Worm (Caenorhabditis elegans) whole organism, young adult: Measurements from ENCODE around the gene pycr-4.

Source experiments
- B0019.2 ChIP-seq: fragments of 200-800 bp; sonication (Bioruptor generic); conservative IDR thresholded peaks from 2 replicates; pipeline ENCODE4 v1.3.6; 2022; ENCODE audit warnings: missing genetic modification reagents, missing genetic modification characterization, missing compliant biosample characterization
- D2030.7 ChIP-seq: fragments of 200-800 bp; sonication (Bioruptor generic); IDR thresholded peaks from 2 replicates; pipeline ENCODE4 v1.3.6; 2022; ENCODE audit warnings: missing genetic modification reagents, missing genetic modification characterization, missing compliant biosample characterization
- F33H1.4 ChIP-seq: fragments of 200-800 bp; sonication (Bioruptor generic); IDR thresholded peaks from 2 replicates; pipeline ENCODE4 v1.3.6; 2022; ENCODE audit warnings: missing genetic modification reagents, missing genetic modification characterization, missing compliant biosample characterization
- F37B4.10 ChIP-seq: fragments of 200-800 bp; sonication (Bioruptor generic); IDR thresholded peaks from 2 replicates; pipeline ENCODE4 v1.3.6; 2022; ENCODE audit warnings: missing genetic modification characterization, missing compliant biosample characterization
- F49E8.2 ChIP-seq: sonication (generic microtip); optimal IDR thresholded peaks from 3 replicates; lab custom pipeline; 2017; ENCODE audit warnings: missing genetic modification characterization, mild to moderate bottlenecking, missing compliant biosample characterization, antibody characterized with exemption, moderate library complexity; ENCODE audit not compliant: insufficient read depth
- F57C9.4 ChIP-seq: sonication (generic microtip); optimal IDR thresholded peaks from 2 replicates; lab custom pipeline; 2017; ENCODE audit warnings: mild to moderate bottlenecking, missing genetic modification characterization, missing compliant biosample characterization
- T26A5.8 ChIP-seq: sonication (generic microtip); optimal IDR thresholded peaks from 2 replicates; lab custom pipeline; 2016; ENCODE audit warnings: missing genetic modification characterization, missing compliant biosample characterization
- Y53G8AR.9 ChIP-seq: fragments of 200-800 bp; sonication (Bioruptor generic); conservative IDR thresholded peaks from 2 replicates; pipeline ENCODE4 v1.3.6; 2022; ENCODE audit warnings: missing genetic modification reagents, missing genetic modification characterization, missing compliant biosample characterization
- ZK185.1 ChIP-seq: sonication (generic microtip); optimal IDR thresholded peaks from 2 replicates; lab custom pipeline; 2016; ENCODE audit warnings: mild to moderate bottlenecking, missing genetic modification characterization, missing compliant biosample characterization; ENCODE audit not compliant: poor library complexity, severe bottlenecking
- akir-1 ChIP-seq: fragments of 200-800 bp; sonication (Bioruptor generic); optimal IDR thresholded peaks from 2 replicates; lab custom pipeline; 2018; ENCODE audit warnings: mild to moderate bottlenecking, missing genetic modification characterization, moderate library complexity, missing compliant biosample characterization
- athp-1 ChIP-seq: sonication (generic microtip); optimal IDR thresholded peaks from 2 replicates; lab custom pipeline; 2017; ENCODE audit warnings: mild to moderate bottlenecking, missing genetic modification characterization, missing compliant biosample characterization
- ccch-3 ChIP-seq: fragments of 200-800 bp; sonication (Bioruptor generic); optimal IDR thresholded peaks from 2 replicates; lab custom pipeline; 2018; ENCODE audit warnings: mild to moderate bottlenecking, missing genetic modification characterization, missing compliant biosample characterization
- ceh-40 ChIP-seq: fragments of 200-800 bp; sonication (Bioruptor generic); IDR thresholded peaks from 2 replicates; pipeline ENCODE4 v1.3.6; 2022; ENCODE audit warnings: missing genetic modification characterization, missing compliant biosample characterization
- ceh-79 ChIP-seq: sonication (generic microtip); optimal IDR thresholded peaks from 2 replicates; lab custom pipeline; 2017; ENCODE audit warnings: mild to moderate bottlenecking, missing genetic modification characterization, missing compliant biosample characterization
- ceh-91 ChIP-seq: fragments of 200-800 bp; sonication (Bioruptor generic); IDR thresholded peaks from 2 replicates; pipeline ENCODE4 v1.3.6; 2022; ENCODE audit warnings: missing genetic modification reagents, missing genetic modification characterization, missing compliant biosample characterization
- dpl-1 ChIP-seq: fragments of 150-350 bp; optimal IDR thresholded peaks from 2 replicates; lab custom pipeline; 2014; ENCODE audit warnings: missing biosample characterization, missing genetic modification reagents, missing genetic modification characterization
- efl-1 ChIP-seq: fragments of 150-350 bp; optimal IDR thresholded peaks from 2 replicates; lab custom pipeline; 2014; ENCODE audit warnings: missing biosample characterization, missing genetic modification reagents, missing genetic modification characterization
- egl-18 ChIP-seq: fragments of 200-800 bp; sonication (Bioruptor generic); IDR thresholded peaks from 2 replicates; pipeline ENCODE4 v1.3.6; 2022; ENCODE audit warnings: missing genetic modification reagents, missing genetic modification characterization, missing compliant biosample characterization
- fkh-3 ChIP-seq: sonication (generic microtip); optimal IDR thresholded peaks from 2 replicates; lab custom pipeline; 2016; ENCODE audit warnings: mild to moderate bottlenecking, missing genetic modification characterization, missing compliant biosample characterization
- him-1 ChIP-seq: sonication (generic microtip); optimal IDR thresholded peaks from 2 replicates; lab custom pipeline; 2016; ENCODE audit warnings: missing genotype, missing genetic modification reagents, missing genetic modification characterization, missing compliant biosample characterization
- hlh-12 ChIP-seq: sonication (generic microtip); optimal IDR thresholded peaks from 2 replicates; lab custom pipeline; 2016; ENCODE audit warnings: missing genetic modification characterization, missing compliant biosample characterization
- hmg-1.2 ChIP-seq: fragments of 200-800 bp; sonication (Bioruptor generic); IDR thresholded peaks from 2 replicates; pipeline ENCODE4 v1.3.6; 2022; ENCODE audit warnings: missing genetic modification reagents, missing genetic modification characterization, missing compliant biosample characterization
- hsf-1 ChIP-seq: fragments of 200-800 bp; sonication (Bioruptor generic); IDR thresholded peaks from 2 replicates; pipeline ENCODE4 v1.3.6; 2022; ENCODE audit warnings: missing genetic modification reagents, missing genetic modification characterization, missing compliant biosample characterization
- lin-54 ChIP-seq: fragments of 200-800 bp; sonication (Bioruptor generic); optimal IDR thresholded peaks from 2 replicates; lab custom pipeline; 2018; ENCODE audit warnings: mild to moderate bottlenecking, missing genetic modification characterization, missing compliant biosample characterization
- lir-1 ChIP-seq: fragments of 200-800 bp; sonication (Bioruptor generic); conservative IDR thresholded peaks from 2 replicates; pipeline ENCODE4 v1.3.6; 2022; ENCODE audit warnings: missing genetic modification reagents, missing genetic modification characterization, missing compliant biosample characterization
- lsl-1 ChIP-seq: fragments of 200-800 bp; sonication (Bioruptor generic); optimal IDR thresholded peaks from 2 replicates; lab custom pipeline; 2018; ENCODE audit warnings: mild to moderate bottlenecking, missing genetic modification characterization, moderate library complexity, missing compliant biosample characterization
- lsy-27 ChIP-seq: sonication (generic microtip); optimal IDR thresholded peaks from 2 replicates; lab custom pipeline; 2017; ENCODE audit warnings: missing genetic modification characterization, mild to moderate bottlenecking, missing compliant biosample characterization, antibody characterized with exemption, missing genotype, borderline replicate concordance; ENCODE audit not compliant: insufficient read depth
- madf-3 ChIP-seq: fragments of 200-800 bp; sonication (Bioruptor generic); IDR thresholded peaks from 2 replicates; pipeline ENCODE4 v1.3.6; 2022; ENCODE audit warnings: missing genetic modification reagents, missing genetic modification characterization, missing compliant biosample characterization
- madf-6 ChIP-seq: fragments of 200-800 bp; sonication (Bioruptor generic); IDR thresholded peaks from 2 replicates; pipeline ENCODE4 v1.3.6; 2022; ENCODE audit warnings: missing genetic modification reagents, missing genetic modification characterization, missing compliant biosample characterization
- madf-8 ChIP-seq: fragments of 200-800 bp; sonication (Bioruptor generic); conservative IDR thresholded peaks from 2 replicates; pipeline ENCODE4 v1.3.6; 2022; ENCODE audit warnings: missing genetic modification reagents, missing genetic modification characterization, missing compliant biosample characterization
- mel-28 ChIP-seq: sonication (generic microtip); optimal IDR thresholded peaks from 2 replicates; lab custom pipeline; 2016; ENCODE audit warnings: borderline replicate concordance, mild to moderate bottlenecking, missing genetic modification characterization, missing compliant biosample characterization
- mes-4 ChIP-seq: sonication (generic microtip); optimal IDR thresholded peaks from 2 replicates; lab custom pipeline; 2016; ENCODE audit warnings: missing genotype, missing genetic modification characterization, missing compliant biosample characterization
- nhr-80 ChIP-seq: sonication (generic microtip); optimal IDR thresholded peaks from 2 replicates; lab custom pipeline; 2016; ENCODE audit warnings: missing genetic modification characterization, missing compliant biosample characterization
- nhr-90 ChIP-seq: sonication (generic microtip); optimal IDR thresholded peaks from 2 replicates; lab custom pipeline; 2016; ENCODE audit warnings: missing genotype, mild to moderate bottlenecking, missing genetic modification characterization, missing compliant biosample characterization
- rcor-1 ChIP-seq: fragments of 200-800 bp; sonication (Bioruptor generic); IDR thresholded peaks from 2 replicates; pipeline ENCODE4 v1.3.6; 2022; ENCODE audit warnings: missing genetic modification reagents, missing genetic modification characterization, missing compliant biosample characterization
- snpc-1.3 ChIP-seq: sonication (generic microtip); optimal IDR thresholded peaks from 2 replicates; lab custom pipeline; 2017; ENCODE audit warnings: missing genetic modification characterization, mild to moderate bottlenecking, missing compliant biosample characterization, antibody characterized with exemption, moderate library complexity, missing genotype, missing genetic modification reagents; ENCODE audit not compliant: insufficient read depth
- snpc-3.4 ChIP-seq: sonication (generic microtip); optimal IDR thresholded peaks from 2 replicates; lab custom pipeline; 2017; ENCODE audit warnings: missing genetic modification characterization, mild to moderate bottlenecking, missing compliant biosample characterization, antibody characterized with exemption, moderate library complexity, missing genotype, missing genetic modification reagents
- snpc-4 ChIP-seq, 5 experiments: fragments of 150-350 bp in 1 of 5; sonication (generic microtip) in 4 of 5; optimal IDR thresholded peaks; 2 replicates each; lab custom pipeline; 2014 to 2018; ENCODE audit warnings: missing genetic modification characterization in 5 of 5, missing biosample characterization in 3 of 5, antibody characterized with exemption in 2 of 5, mild to moderate bottlenecking in 2 of 5, missing compliant biosample characterization in 2 of 5, missing genotype in 2 of 5, moderate library complexity in 2 of 5, missing genetic modification reagents in 1 of 5
- tbp1 ChIP-seq: fragments of 200-800 bp; sonication (Bioruptor generic); optimal IDR thresholded peaks from 2 replicates; lab custom pipeline; 2018; ENCODE audit warnings: mild to moderate bottlenecking, missing genetic modification characterization, missing compliant biosample characterization
- tlf-1 ChIP-seq: fragments of 200-800 bp; sonication (Bioruptor generic); optimal IDR thresholded peaks from 2 replicates; lab custom pipeline; 2018; ENCODE audit warnings: mild to moderate bottlenecking, missing genetic modification characterization, missing compliant biosample characterization
- xnd-1 ChIP-seq: sonication (generic microtip); optimal IDR thresholded peaks from 2 replicates; lab custom pipeline; 2016; ENCODE audit warnings: missing genotype, missing genetic modification reagents, missing genetic modification characterization, missing compliant biosample characterization

pycr-4 gene

DNA sequence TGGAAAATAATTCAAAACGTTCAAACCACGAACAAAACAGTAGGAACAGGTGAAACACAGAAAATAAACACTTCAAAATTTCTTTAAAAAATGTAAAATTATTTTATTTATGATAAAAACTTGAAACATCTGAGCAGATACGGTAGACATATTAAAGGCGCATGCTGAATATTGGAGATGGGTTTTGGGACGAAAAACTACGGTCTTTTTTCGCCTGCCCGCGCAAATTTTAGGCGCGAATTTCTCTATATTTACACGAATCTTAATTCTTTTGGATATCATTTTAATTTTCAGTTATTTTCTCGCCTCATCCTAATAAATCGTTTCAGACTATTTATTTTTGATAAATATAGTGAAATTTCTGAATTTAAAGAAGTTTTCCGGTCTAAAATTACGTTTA, 600 bp upstream of the pycr-4 start (continued):
- TF ChIP-seq mes-4 (tag; lab: Kevin White, UChicago), result no peak
- TF ChIP-seq hsf-1 (GFP tag; lab: Robert Waterston, UW), result peak; percentile 73; the same call in 1 of the 2 replicates
- TF ChIP-seq F57C9.4 (tag; lab: Kevin White, UChicago), result no peak
- TF ChIP-seq fkh-3 (tag; lab: Kevin White, UChicago), result no peak
- TF ChIP-seq lin-54 (GFP tag; lab: Kevin White, UChicago), result peak; percentile 85
- peak; percentile 48; the same call in 1 of the 2 replicates for TF ChIP-seq lir-1 (GFP tag; lab: Robert Waterston, UW)
- TF ChIP-seq nhr-80 (tag; lab: Kevin White, UChicago), result no peak
- peak; percentile 37 for TF ChIP-seq athp-1
- TF ChIP-seq lsy-27 (tag; lab: Kevin White, UChicago), result no peak
- TF ChIP-seq ceh-79 (tag; lab: Kevin White, UChicago), result no peak
- no peak for TF ChIP-seq ZK185.1 (tag; lab: Kevin White, UChicago)
- TF ChIP-seq egl-18 (GFP tag; lab: Robert Waterston, UW), result no peak
- TF ChIP-seq B0019.2, result peak; percentile 88

DNA sequence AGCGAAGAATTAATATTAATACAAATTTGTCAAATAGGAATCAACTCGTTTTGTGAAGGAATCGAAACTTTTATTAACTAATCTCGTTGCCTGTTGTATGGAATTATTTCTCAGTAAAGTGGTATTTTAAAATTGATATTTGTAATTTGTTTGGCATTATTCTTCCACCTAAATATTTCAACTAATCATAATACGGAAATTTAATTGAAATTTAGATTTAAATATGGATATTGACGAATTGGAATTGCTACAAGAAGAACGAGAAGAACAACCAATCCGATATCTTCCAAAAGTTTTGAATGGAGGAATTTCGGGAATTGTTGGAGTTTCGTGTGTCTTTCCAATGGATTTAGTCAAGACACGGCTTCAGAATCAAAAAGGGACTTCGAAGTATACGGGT, 2.3 kb downstream of the pycr-4 start, which contains the start of gene slc-25A18.2:
TSS of gene slc-25A18.2 (plus strand) at position 216 of the 400 bp plus-strand sequence.
- TF ChIP-seq tlf-1 (GFP tag; lab: Kevin White, UChicago) (no peak), akir-1 (GFP tag; lab: Kevin White, UChicago) (no peak), hlh-12 (tag; lab: Kevin White, UChicago) (no peak), F37B4.10 (GFP tag; lab: Robert Waterston, UW) (no peak)

DNA sequence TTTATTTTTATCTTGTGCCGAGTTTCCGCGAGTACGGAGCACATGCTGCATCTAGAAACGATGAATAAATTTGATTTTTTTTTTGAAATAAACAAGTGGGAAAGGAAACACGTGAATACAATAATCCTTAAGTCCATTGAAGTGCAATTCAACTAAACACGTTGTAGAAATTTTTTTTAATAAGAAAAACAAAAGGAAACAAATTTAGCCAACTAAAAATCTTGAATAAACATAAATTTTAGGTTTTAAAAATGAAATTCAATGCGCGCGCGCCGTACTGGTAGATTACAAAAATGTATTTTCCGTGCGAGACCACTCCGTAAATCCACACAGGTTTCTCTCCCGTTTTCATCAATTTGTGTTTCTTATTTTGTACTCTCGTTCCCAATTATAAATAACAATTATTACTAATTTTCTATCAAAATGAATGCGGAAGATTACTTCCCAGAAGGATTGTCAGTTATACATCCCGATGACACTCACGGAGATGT, 3.9 kb downstream of the pycr-4 start, which contains the start of the genes plk-3 and F55G1.6:
TSS of gene plk-3 (minus strand) at position 51 of the 491 bp plus-strand sequence.
TSS of gene F55G1.6 (plus strand) at position 359 of the 491 bp plus-strand sequence.
- TF ChIP-seq D2030.7 (peak; percentile 57), hmg-1.2 (GFP tag; lab: Robert Waterston, UW) (peak; percentile 12; the same call in 1 of the 2 replicates), ceh-40 (GFP tag; lab: Robert Waterston, UW) (no peak), xnd-1 (tag; lab: Kevin White, UChicago) (peak; percentile 63), nhr-90 (tag; lab: Kevin White, UChicago) (no peak), tbp1 (GFP tag; lab: Kevin White, UChicago) (peak; percentile 10), F33H1.4 (GFP tag; lab: Robert Waterston, UW) (peak; percentile 89), T26A5.8 (tag; lab: Kevin White, UChicago) (no peak), madf-6 (GFP tag; lab: Robert Waterston, UW) (peak; percentile 91), rcor-1 (GFP tag; lab: Robert Waterston, UW) (peak; percentile 24; the same call in 1 of the 2 replicates), snpc-1.3 (peak; percentile 20), him-1 (tag; lab: Kevin White, UChicago) (peak; percentile 11), efl-1 (peak; percentile 94), madf-8 (GFP tag; lab: Robert Waterston, UW) (peak; percentile 73), ceh-91 (peak; percentile 73), snpc-4 (GFP tag; optimal IDR thresholded peaks at IDR 0.05; lab: Kevin White, UChicago) (no peak), snpc-4 (tag; optimal IDR thresholded peaks at IDR 0.05; lab: Kevin White, UChicago) (peak in 1 of 4 experiments; percentile 20), F49E8.2 (peak; percentile 44), snpc-3.4 (tag; lab: Kevin White, UChicago) (peak; percentile 53), mel-28 (tag; lab: Kevin White, UChicago) (no peak), Y53G8AR.9 (GFP tag; lab: Robert Waterston, UW) (no peak), dpl-1 (GFP tag; lab: Kevin White, UChicago) (peak; percentile 35), madf-3 (GFP tag; lab: Robert Waterston, UW) (0 out of 2 replicates have a peak, but pooled peaks have one; percentile 53), ccch-3 (no peak), lsl-1 (GFP tag; lab: Kevin White, UChicago) (peak; percentile 80), B0019.2 (peak; percentile 52; the same call in 1 of the 2 replicates), lin-54 (GFP tag; lab: Kevin White, UChicago) (no peak)
- TF ChIP-seq, all 124 proteins: peak for 19
